Worm (Caenorhabditis elegans): ENCODE measurements around the gene moc-2.

ce11 chrV:6524757-6525156 lies 20.8 kb upstream of the moc-2 start, which contains the start of gene acs-1:
- TF ChIP-seq hmbx-1 (tag; optimal IDR thresholded peaks at IDR 0.05) (no peak), ceh-13 (GFP tag; optimal IDR thresholded peaks at IDR 0.05) (no peak)

Measured in whole organism, early embryonic.